Worm (Caenorhabditis elegans) whole organism, L4/young adult: Measurements from ENCODE around the gene hlh-31.
"Not testable (repeated sequence)": the region's sequence is repeated elsewhere in the genome, so short reads cannot be mapped to it uniquely, and the experiment has no call there.

ENCODE experiments used
- W03F9.2 ChIP-seq: fragments of 150-350 bp; optimal IDR thresholded peaks from 2 replicates; lab custom pipeline; 2014; ENCODE audit warnings: missing biosample characterization, missing genetic modification characterization
- dao-5 ChIP-seq: sonication (generic microtip); optimal IDR thresholded peaks from 2 replicates; lab custom pipeline; 2016; ENCODE audit warnings: missing genotype, missing genetic modification characterization, moderate library complexity, missing compliant biosample characterization
- him-1 ChIP-seq: sonication (generic microtip); optimal IDR thresholded peaks from 2 replicates; lab custom pipeline; 2016; ENCODE audit warnings: missing genotype, missing genetic modification reagents, missing genetic modification characterization, missing compliant biosample characterization

hlh-31 gene

DNA sequence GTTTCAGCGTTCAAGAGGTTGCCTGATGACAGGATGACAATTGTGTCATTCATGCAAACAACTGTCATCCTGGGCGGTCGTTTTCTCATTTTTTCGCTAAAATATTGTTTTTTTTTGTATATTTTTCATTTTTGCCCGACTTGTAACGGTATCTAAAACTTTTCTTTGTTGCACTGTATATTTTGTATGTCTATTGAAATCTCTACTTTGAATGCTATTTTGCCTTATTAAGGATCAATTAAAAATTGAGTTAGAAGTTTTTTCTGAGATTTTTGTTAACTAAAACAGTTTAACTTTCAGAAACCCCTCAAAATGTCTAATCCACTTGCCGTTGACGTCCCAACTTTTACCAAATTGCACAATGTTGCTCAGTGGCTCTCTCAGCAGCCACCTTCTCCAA is 20.5 kb downstream of the hlh-31 start, which contains the start of gene ccch-2:
ccch-2 (plus strand) TSS at position 301 of the 400 bp plus-strand sequence.
- TF ChIP-seq W03F9.2 (tag; lab: Kevin White, UChicago): no peak
- TF ChIP-seq dao-5: no peak
- no peak for TF ChIP-seq him-1 (tag; lab: Kevin White, UChicago)

- TF ChIP-seq W03F9.2 (tag; lab: Kevin White, UChicago): no peak
- no peak for TF ChIP-seq him-1 (tag; lab: Kevin White, UChicago)
Observed at ce11 chrIV:16280614-16281013, 23.2 kb downstream of the hlh-31 start, which contains the start of gene clec-191. clec-191 (minus strand) TSS chrIV:16280714.

DNA sequence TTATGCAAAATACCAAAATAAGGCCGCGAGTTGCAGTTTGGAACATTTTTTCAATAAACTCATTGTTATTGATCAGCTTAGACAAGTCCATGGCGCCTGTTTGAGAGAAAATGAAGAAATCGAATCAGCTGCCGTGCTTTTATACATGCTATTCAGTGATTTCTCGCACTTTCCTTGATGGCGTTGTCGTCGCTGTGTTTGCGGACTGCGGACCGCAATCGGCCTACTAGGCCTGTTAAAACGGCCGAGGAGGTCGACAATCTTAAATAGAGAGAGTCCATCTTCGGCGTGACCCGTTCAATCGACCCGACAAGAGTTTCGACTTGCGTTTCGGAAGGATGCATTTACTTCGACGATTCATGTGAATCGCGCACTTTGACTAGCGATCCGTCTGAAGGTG is 33.3 kb downstream of the hlh-31 start, which contains the start of gene srz-75:
srz-75 (minus strand) TSS at position 101 of the 400 bp plus-strand sequence.
- TF ChIP-seq W03F9.2 (tag; lab: Kevin White, UChicago) (no peak), him-1 (tag; lab: Kevin White, UChicago) (no peak), dao-5 (no peak)

DNA sequence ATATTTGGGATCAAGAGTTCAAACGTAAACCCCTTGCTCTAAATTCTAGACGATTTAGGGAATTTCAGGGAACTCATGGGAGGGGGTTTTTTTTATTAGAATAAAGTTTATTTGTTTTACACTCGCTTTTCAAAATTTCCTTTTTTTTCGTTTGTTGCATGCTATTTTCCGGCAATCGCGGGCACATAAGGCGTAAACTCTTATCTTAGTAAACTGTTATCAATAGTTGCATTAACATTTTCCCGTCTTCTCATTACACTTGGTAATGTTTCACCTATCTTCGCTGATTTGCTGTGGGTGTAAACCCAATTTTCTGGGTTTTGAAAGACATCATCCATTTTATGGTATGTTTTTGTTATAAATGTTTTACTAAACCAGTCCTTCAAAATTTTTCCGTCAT is 36.5 kb downstream of the hlh-31 start:
- TF ChIP-seq him-1 (tag; lab: Kevin White, UChicago) (no peak), dao-5 (no peak)

- no peak for TF ChIP-seq dao-5
- no peak for TF ChIP-seq him-1 (tag; lab: Kevin White, UChicago)
- no peak for TF ChIP-seq W03F9.2 (tag; lab: Kevin White, UChicago)
Observed at ce11 chrIV:16298851-16299250, 41.4 kb downstream of the hlh-31 start, which contains the start of gene srz-72. srz-72 (plus strand) TSS chrIV:16299151.

DNA sequence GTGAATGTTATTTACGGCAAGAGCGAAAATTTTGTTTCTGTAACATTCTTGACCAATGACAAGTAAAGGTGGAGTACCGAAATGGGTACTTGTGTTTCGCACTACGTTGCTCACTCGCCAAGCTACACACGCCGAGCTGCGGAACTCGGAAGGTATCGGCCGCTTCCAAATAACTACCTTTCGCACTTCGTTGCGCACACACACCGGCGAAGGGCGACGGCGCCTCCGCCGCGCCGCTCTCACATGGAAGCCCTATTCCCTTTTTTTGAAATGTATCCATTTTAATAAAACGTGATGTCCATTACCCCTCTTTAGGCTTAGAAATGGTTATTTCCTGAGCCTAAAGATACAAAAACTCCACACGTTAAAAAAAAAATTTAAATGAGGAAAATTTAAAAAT is 49.5 kb downstream of the hlh-31 start:
- TF ChIP-seq him-1 (tag; lab: Kevin White, UChicago): no peak
- TF ChIP-seq dao-5: no peak
- no peak for TF ChIP-seq W03F9.2 (tag; lab: Kevin White, UChicago)

ce11 chrIV:16307925-16308324 is 50.5 kb downstream of the hlh-31 start, which contains the start of gene rac-2:
rac-2 (plus strand) TSS chrIV:16308225.
- not testable (repeated sequence) for TF ChIP-seq W03F9.2 (tag; lab: Kevin White, UChicago); dao-5; him-1 (tag; lab: Kevin White, UChicago)
